Worm (Caenorhabditis elegans): Measurements from ENCODE around the gene srxa-8.

The srxa-8 gene

ce11 chrX:13347251-13347650, 38.6 kb upstream of the srxa-8 start:
- TF ChIP-seq sma-9 (GFP tag; optimal IDR thresholded peaks at IDR 0.05) = peak; percentile 8
- TF ChIP-seq sma-9 (tag; optimal IDR thresholded peaks at IDR 0.05) = no peak
- TF ChIP-seq elt-3 (tag; optimal IDR thresholded peaks at IDR 0.05) = no peak
- TF ChIP-seq nhr-237 (tag; optimal IDR thresholded peaks at IDR 0.05) = no peak

- TF ChIP-seq mbf-1 (tag; optimal IDR thresholded peaks at IDR 0.05) = no peak
- peak; percentile 27 for TF ChIP-seq fos-1 (tag; optimal IDR thresholded peaks at IDR 0.05)
Measured at ce11 chrX:13341853-13342252, 33.2 kb upstream of the srxa-8 start.

DNA sequence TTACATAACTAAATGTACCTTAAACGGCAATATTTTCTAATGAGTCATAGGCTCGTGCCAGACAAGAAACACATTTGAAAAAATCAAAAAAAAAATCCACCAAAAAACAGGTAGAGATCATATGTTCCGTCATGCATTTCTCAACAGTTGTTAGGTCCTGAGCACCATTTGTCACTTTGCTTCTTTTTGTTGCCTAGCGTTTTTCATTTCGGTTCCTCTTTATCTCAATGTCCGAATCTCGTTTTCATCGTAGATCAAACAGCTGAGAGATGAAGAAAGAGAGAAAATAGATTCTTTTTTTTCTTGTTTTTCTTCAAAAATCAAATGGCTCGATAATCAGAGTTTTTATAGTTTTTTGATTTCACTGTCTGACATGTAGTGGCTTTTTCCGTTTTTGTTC, 32.3 kb upstream of the srxa-8 start:
- TF ChIP-seq elt-3 (tag; optimal IDR thresholded peaks at IDR 0.05) (no peak), ceh-82 (tag; optimal IDR thresholded peaks at IDR 0.05) (no peak), elt-1 (tag; optimal IDR thresholded peaks at IDR 0.05) (no peak), blmp-1 (tag; optimal IDR thresholded peaks at IDR 0.05; ENCODE audit: insufficient read depth) (no peak), lsy-2 (tag; optimal IDR thresholded peaks at IDR 0.05) (peak in 1 of 2 experiments; percentile 45), skn-1 (tag; optimal IDR thresholded peaks at IDR 0.05) (no peak), nhr-129 (tag; optimal IDR thresholded peaks at IDR 0.05) (peak; percentile 69), snpc-4 (tag; optimal IDR thresholded peaks at IDR 0.05) (no peak), nhr-10 (tag; optimal IDR thresholded peaks at IDR 0.05) (no peak), sem-4 (tag; optimal IDR thresholded peaks at IDR 0.05) (peak; percentile 29), F13H6.1 (tag; optimal IDR thresholded peaks at IDR 0.05) (peak; percentile 73), nhr-6 (tag; optimal IDR thresholded peaks at IDR 0.05) (no peak), unc-55 (GFP tag; optimal IDR thresholded peaks at IDR 0.05) (no peak), ztf-4 (tag; optimal IDR thresholded peaks at IDR 0.05) (no peak), alr-1 (tag; optimal IDR thresholded peaks at IDR 0.05) (no peak), nhr-23 (tag; optimal IDR thresholded peaks at IDR 0.05) (no peak), nhr-77 (tag; optimal IDR thresholded peaks at IDR 0.05) (no peak), mdl-1 (tag; optimal IDR thresholded peaks at IDR 0.05) (no peak), nhr-11 (tag; optimal IDR thresholded peaks at IDR 0.05) (no peak), ztf-1 (GFP tag; conservative IDR thresholded peaks at IDR 0.05) (no peak), nhr-12 (tag; optimal IDR thresholded peaks at IDR 0.05) (no peak), peb-1 (tag; optimal IDR thresholded peaks at IDR 0.05) (no peak), nhr-237 (tag; optimal IDR thresholded peaks at IDR 0.05) (no peak), ZK546.5 (tag; optimal IDR thresholded peaks at IDR 0.05) (no peak), sma-9 (GFP tag; optimal IDR thresholded peaks at IDR 0.05) (peak; percentile 77), sma-9 (tag; optimal IDR thresholded peaks at IDR 0.05) (no peak), C34F6.9 (tag; optimal IDR thresholded peaks at IDR 0.05) (peak; percentile 35)

- TF ChIP-seq gmeb-1 (tag; optimal IDR thresholded peaks at IDR 0.05) = no peak
- peak; percentile 28 for TF ChIP-seq fos-1 (tag; optimal IDR thresholded peaks at IDR 0.05)
- TF ChIP-seq ztf-11 (tag; optimal IDR thresholded peaks at IDR 0.05) = no peak
- TF ChIP-seq ama-1 (optimal IDR thresholded peaks at IDR 0.05) = no peak
- no peak for TF ChIP-seq egl-27 (tag; optimal IDR thresholded peaks at IDR 0.05)
- TF ChIP-seq lsy-2 (tag; optimal IDR thresholded peaks at IDR 0.05) = no peak
Measured at ce11 chrX:13339029-13339626, 30.5 kb upstream of the srxa-8 start.

- TF ChIP-seq ZK546.5 (tag; optimal IDR thresholded peaks at IDR 0.05) = no peak
- no peak for TF ChIP-seq ztf-11 (tag; optimal IDR thresholded peaks at IDR 0.05)
- no peak for TF ChIP-seq nhr-25 (tag; optimal IDR thresholded peaks at IDR 0.05)
- TF ChIP-seq sma-3 (GFP tag; optimal IDR thresholded peaks at IDR 0.05) = no peak
- TF ChIP-seq alr-1 (tag; optimal IDR thresholded peaks at IDR 0.05) = no peak
- no peak for TF ChIP-seq peb-1 (tag; optimal IDR thresholded peaks at IDR 0.05)
- TF ChIP-seq lin-13 (GFP tag; optimal IDR thresholded peaks at IDR 0.05) = no peak
- no peak for TF ChIP-seq unc-62 (GFP tag; optimal IDR thresholded peaks at IDR 0.05)
- TF ChIP-seq Y55F3AM.14 (GFP tag; optimal IDR thresholded peaks at IDR 0.05) = no peak
- TF ChIP-seq elt-1 (tag; optimal IDR thresholded peaks at IDR 0.05) = no peak
- TF ChIP-seq crh-2 (tag; optimal IDR thresholded peaks at IDR 0.05) = no peak
Measured at ce11 chrX:13337728-13338127, 29.1 kb upstream of the srxa-8 start, which contains the start of gene ptr-24. Gene ptr-24 (plus strand): TSS chrX:13338028.

All from whole organism, L2 larva.